Worm (Caenorhabditis elegans) whole organism, late embryonic: ENCODE data around the gene T01G6.1.

Source experiments
- C08G9.2 ChIP-seq: sonication (generic microtip); optimal IDR thresholded peaks from 2 replicates; lab custom pipeline; 2016; ENCODE audit warnings: mild to moderate bottlenecking, missing genetic modification characterization, moderate library complexity, missing compliant biosample characterization
- K02D7.2 ChIP-seq: sonication (generic microtip); optimal IDR thresholded peaks from 2 replicates; lab custom pipeline; 2017; ENCODE audit warnings: mild to moderate bottlenecking, missing genetic modification characterization, missing compliant biosample characterization
- K09A11.1 ChIP-seq: sonication (generic microtip); optimal IDR thresholded peaks from 2 replicates; lab custom pipeline; 2017; ENCODE audit warnings: antibody characterized with exemption, mild to moderate bottlenecking, missing genetic modification characterization, missing compliant biosample characterization; ENCODE audit not compliant: insufficient read depth
- T23F11.4 ChIP-seq: fragments of 200-800 bp; sonication (Bioruptor generic); optimal IDR thresholded peaks from 2 replicates; lab custom pipeline; 2018; ENCODE audit warnings: mild to moderate bottlenecking, missing genetic modification characterization, missing compliant biosample characterization
- Y22D7AL.16 ChIP-seq: sonication (generic microtip); optimal IDR thresholded peaks from 2 replicates; lab custom pipeline; 2016; ENCODE audit warnings: missing genetic modification characterization, missing compliant biosample characterization
- ceh-14 ChIP-seq: sonication (generic microtip); optimal IDR thresholded peaks from 2 replicates; lab custom pipeline; 2016; ENCODE audit warnings: missing genotype, missing genetic modification characterization, missing compliant biosample characterization
- ceh-24 ChIP-seq: sonication (generic microtip); optimal IDR thresholded peaks from 2 replicates; lab custom pipeline; 2016; ENCODE audit warnings: mild to moderate bottlenecking, missing genetic modification characterization, missing compliant biosample characterization
- ceh-34 ChIP-seq: sonication (generic microtip); optimal IDR thresholded peaks from 2 replicates; lab custom pipeline; 2016; ENCODE audit warnings: mild to moderate bottlenecking, missing genetic modification characterization, missing compliant biosample characterization
- ceh-48 ChIP-seq: sonication (generic microtip); optimal IDR thresholded peaks from 2 replicates; lab custom pipeline; 2016; ENCODE audit warnings: missing genetic modification characterization, inconsistent platforms, missing compliant biosample characterization
- ceh-9 ChIP-seq: sonication (generic microtip); optimal IDR thresholded peaks from 2 replicates; lab custom pipeline; 2016; ENCODE audit warnings: mild to moderate bottlenecking, missing genetic modification characterization, inconsistent platforms, missing compliant biosample characterization
- che-1 ChIP-seq: sonication (generic microtip); optimal IDR thresholded peaks from 2 replicates; lab custom pipeline; 2016; ENCODE audit warnings: mild to moderate bottlenecking, missing genetic modification characterization, missing compliant biosample characterization
- dve-1 ChIP-seq: sonication (generic microtip); optimal IDR thresholded peaks from 2 replicates; lab custom pipeline; 2017; ENCODE audit warnings: antibody characterized with exemption, mild to moderate bottlenecking, missing genetic modification characterization, missing compliant biosample characterization
- elt-2 ChIP-seq: sonication (generic microtip); optimal IDR thresholded peaks from 2 replicates; lab custom pipeline; 2016; ENCODE audit warnings: missing genetic modification reagents, missing genetic modification characterization, missing compliant biosample characterization
- elt-4 ChIP-seq: sonication (generic microtip); optimal IDR thresholded peaks from 2 replicates; lab custom pipeline; 2016; ENCODE audit warnings: missing genetic modification characterization, missing compliant biosample characterization
- ets-4 ChIP-seq: sonication (generic microtip); optimal IDR thresholded peaks from 2 replicates; lab custom pipeline; 2016; ENCODE audit warnings: missing genetic modification characterization, missing compliant biosample characterization
- eyg-1 ChIP-seq: sonication (generic microtip); optimal IDR thresholded peaks from 2 replicates; lab custom pipeline; 2016; ENCODE audit warnings: missing genotype, missing genetic modification characterization, missing compliant biosample characterization
- fax-1 ChIP-seq: sonication (generic microtip); optimal IDR thresholded peaks from 2 replicates; lab custom pipeline; 2016; ENCODE audit warnings: missing genotype, missing genetic modification characterization, missing compliant biosample characterization
- fkh-10 ChIP-seq: fragments of 150-350 bp; optimal IDR thresholded peaks from 2 replicates; lab custom pipeline; 2014; ENCODE audit warnings: missing biosample characterization, missing genetic modification reagents, missing genetic modification characterization
- fkh-6 ChIP-seq: sonication (generic microtip); optimal IDR thresholded peaks from 2 replicates; lab custom pipeline; 2016; ENCODE audit warnings: missing genetic modification characterization, missing compliant biosample characterization
- hlh-30 ChIP-seq: sonication (generic microtip); optimal IDR thresholded peaks from 2 replicates; lab custom pipeline; 2017; ENCODE audit warnings: antibody characterized with exemption, missing genetic modification characterization, missing compliant biosample characterization; ENCODE audit not compliant: insufficient read depth
- hlh-6 ChIP-seq: sonication (generic microtip); optimal IDR thresholded peaks from 2 replicates; lab custom pipeline; 2016; ENCODE audit warnings: missing genotype, missing genetic modification characterization, missing compliant biosample characterization
- nfya-1 ChIP-seq: sonication (generic microtip); optimal IDR thresholded peaks from 2 replicates; lab custom pipeline; 2017; ENCODE audit warnings: missing genetic modification characterization, mild to moderate bottlenecking, missing compliant biosample characterization, antibody characterized with exemption, moderate library complexity
- nhr-11 ChIP-seq: fragments of 150-350 bp; optimal IDR thresholded peaks from 2 replicates; lab custom pipeline; 2014; ENCODE audit warnings: missing biosample characterization, missing genetic modification characterization
- odd-2 ChIP-seq: sonication (generic microtip); optimal IDR thresholded peaks from 2 replicates; lab custom pipeline; 2017; ENCODE audit warnings: antibody characterized with exemption, mild to moderate bottlenecking, missing genetic modification characterization, missing compliant biosample characterization
- pag-3 ChIP-seq: sonication (generic microtip); optimal IDR thresholded peaks from 2 replicates; lab custom pipeline; 2016; ENCODE audit warnings: missing compliant biosample characterization, missing genetic modification characterization, borderline replicate concordance
- pax-1 ChIP-seq: fragments of 150-350 bp; optimal IDR thresholded peaks from 2 replicates; lab custom pipeline; 2014; ENCODE audit warnings: missing biosample characterization, missing genetic modification characterization
- pha-2 ChIP-seq: sonication (generic microtip); optimal IDR thresholded peaks from 2 replicates; lab custom pipeline; 2017; ENCODE audit warnings: mild to moderate bottlenecking, missing genetic modification characterization, missing compliant biosample characterization
- pha-4 ChIP-seq: fragments of 150-350 bp; optimal IDR thresholded peaks from 2 replicates; lab custom pipeline; 2018; ENCODE audit warnings: missing biosample characterization, missing genetic modification reagents, missing genetic modification characterization
- pqm-1 ChIP-seq: sonication (generic microtip); optimal IDR thresholded peaks from 2 replicates; lab custom pipeline; 2016; ENCODE audit warnings: missing genetic modification characterization, missing compliant biosample characterization
- pros-1 ChIP-seq: fragments of 150-350 bp; optimal IDR thresholded peaks from 2 replicates; lab custom pipeline; 2014; ENCODE audit warnings: missing biosample characterization, missing genetic modification reagents, missing genetic modification characterization
- rnt-1 ChIP-seq: sonication (generic microtip); optimal IDR thresholded peaks from 2 replicates; lab custom pipeline; 2016; ENCODE audit warnings: missing genetic modification characterization, missing compliant biosample characterization
- sdc-2 ChIP-seq: sonication (generic microtip); optimal IDR thresholded peaks from 2 replicates; lab custom pipeline; 2016; ENCODE audit warnings: missing genotype, missing genetic modification characterization, missing compliant biosample characterization
- tbx-2 ChIP-seq: sonication (generic microtip); optimal IDR thresholded peaks from 2 replicates; lab custom pipeline; 2016; ENCODE audit warnings: missing genetic modification characterization, missing compliant biosample characterization
- unc-55 ChIP-seq: sonication (generic microtip); optimal IDR thresholded peaks from 2 replicates; lab custom pipeline; 2017; ENCODE audit warnings: missing biosample characterization, missing genetic modification reagents, missing genetic modification characterization
- unc-86 ChIP-seq: sonication (generic microtip); optimal IDR thresholded peaks from 2 replicates; lab custom pipeline; 2016; ENCODE audit warnings: missing genetic modification characterization, missing compliant biosample characterization
- zip-5 ChIP-seq: sonication (generic microtip); optimal IDR thresholded peaks from 2 replicates; lab custom pipeline; 2016; ENCODE audit warnings: missing genetic modification characterization, missing compliant biosample characterization

Gene T01G6.1

ce11 chrV:477664-478212, 19.8 kb upstream of the T01G6.1 start, which contains the start of gene nhr-55:
Gene nhr-55, plus strand, starts transcription at chrV:478162.
- no peak for TF ChIP-seq tbx-2 (tag; lab: Kevin White, UChicago)
- TF ChIP-seq odd-2 (tag; lab: Kevin White, UChicago), result no peak
- TF ChIP-seq ets-4 (tag; lab: Kevin White, UChicago), result no peak
- TF ChIP-seq pha-2 (tag; lab: Kevin White, UChicago), result no peak
- no peak for TF ChIP-seq pax-1 (tag; lab: Kevin White, UChicago)
- TF ChIP-seq unc-86, result no peak
- TF ChIP-seq fkh-10, result no peak
- TF ChIP-seq ceh-34 (tag; lab: Kevin White, UChicago), result no peak
- no peak for TF ChIP-seq hlh-6 (tag; lab: Kevin White, UChicago)
- TF ChIP-seq C08G9.2 (tag; lab: Kevin White, UChicago), result no peak
- TF ChIP-seq ceh-24 (tag; lab: Kevin White, UChicago), result no peak
- TF ChIP-seq pha-4 (tag; lab: Kevin White, UChicago), result no peak
- no peak for TF ChIP-seq hlh-30 (tag; lab: Kevin White, UChicago)
- no peak for TF ChIP-seq pqm-1 (tag; lab: Kevin White, UChicago)
- TF ChIP-seq, all 69 proteins: peak for 0

ce11 chrV:479046-479445, 18.5 kb upstream of the T01G6.1 start:
- no peak for TF ChIP-seq zip-5 (tag; lab: Kevin White, UChicago)
- no peak for TF ChIP-seq pag-3 (tag; lab: Kevin White, UChicago)
- TF ChIP-seq Y22D7AL.16 (tag; lab: Kevin White, UChicago), result no peak
- no peak for TF ChIP-seq K02D7.2 (tag; lab: Kevin White, UChicago)
- no peak for TF ChIP-seq elt-4 (tag; lab: Kevin White, UChicago)
- TF ChIP-seq pha-2 (tag; lab: Kevin White, UChicago), result no peak
- TF ChIP-seq che-1, result no peak
- TF ChIP-seq unc-86, result no peak
- no peak for TF ChIP-seq ceh-34 (tag; lab: Kevin White, UChicago)
- TF ChIP-seq ceh-48 (tag; lab: Kevin White, UChicago), result no peak
- no peak for TF ChIP-seq ceh-9 (tag; lab: Kevin White, UChicago)
- TF ChIP-seq ets-4 (tag; lab: Kevin White, UChicago), result no peak
- TF ChIP-seq K09A11.1 (tag; lab: Kevin White, UChicago), result no peak
- TF ChIP-seq fax-1 (tag; lab: Kevin White, UChicago), result no peak
- no peak for TF ChIP-seq pqm-1 (tag; lab: Kevin White, UChicago)
- TF ChIP-seq eyg-1 (tag; lab: Kevin White, UChicago), result no peak
- TF ChIP-seq nhr-11, result no peak
- TF ChIP-seq rnt-1 (tag; lab: Kevin White, UChicago), result no peak

DNA sequence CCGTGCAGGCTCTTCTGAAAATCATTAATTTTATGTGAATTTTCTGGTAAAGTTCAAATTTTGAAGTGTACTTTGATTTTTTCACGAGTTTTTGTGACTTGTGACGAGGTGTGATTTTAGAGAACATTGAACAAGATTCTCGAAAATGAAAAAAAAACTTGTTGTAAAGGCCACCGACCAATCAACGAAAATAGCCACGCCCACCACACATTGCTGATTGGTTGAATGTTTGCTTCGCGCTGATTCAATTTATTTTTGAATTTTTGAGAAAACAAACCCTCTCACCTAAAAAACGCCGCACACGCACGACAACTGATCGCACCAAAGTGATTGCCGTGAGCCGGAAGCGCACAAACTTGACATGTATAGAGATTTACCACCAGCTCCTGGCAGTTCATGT, 14.6 kb upstream of the T01G6.1 start:
- TF ChIP-seq pros-1 (tag; lab: Kevin White, UChicago) (no peak), nfya-1 (tag; lab: Kevin White, UChicago) (peak; percentile 34)

DNA sequence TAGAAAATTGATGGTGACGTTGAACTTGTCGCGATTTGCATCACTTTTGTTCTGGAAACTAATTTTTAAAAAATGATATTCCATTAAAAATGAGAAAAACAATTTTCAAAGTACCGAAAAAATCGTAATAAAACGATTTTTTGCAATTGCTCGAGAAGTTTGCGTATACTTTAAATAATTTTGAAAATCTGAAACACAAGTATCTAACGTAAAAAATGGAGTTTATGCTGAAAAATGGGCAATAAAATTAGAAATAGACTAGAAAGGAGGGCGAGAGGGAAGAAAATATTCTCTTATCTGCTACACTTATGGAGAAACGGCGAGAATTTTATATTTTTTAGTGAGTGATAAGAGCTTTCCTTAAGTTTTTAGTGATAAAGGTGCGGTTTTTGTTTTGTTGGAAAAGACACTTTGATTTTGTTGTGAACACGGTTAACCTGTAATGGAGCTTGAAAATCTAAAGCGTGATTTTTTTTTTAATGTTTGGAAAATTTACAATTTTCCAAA, 14.2 kb upstream of the T01G6.1 start, which contains the start of gene nhr-130:
nhr-130 (minus strand) TSS at position 51 of the 507 bp plus-strand sequence.
- TF ChIP-seq fkh-6, result no peak
- no peak for TF ChIP-seq unc-55 (GFP tag; lab: Kevin White, UChicago)
- peak; percentile 59 for TF ChIP-seq elt-2 (tag; lab: Kevin White, UChicago)

DNA sequence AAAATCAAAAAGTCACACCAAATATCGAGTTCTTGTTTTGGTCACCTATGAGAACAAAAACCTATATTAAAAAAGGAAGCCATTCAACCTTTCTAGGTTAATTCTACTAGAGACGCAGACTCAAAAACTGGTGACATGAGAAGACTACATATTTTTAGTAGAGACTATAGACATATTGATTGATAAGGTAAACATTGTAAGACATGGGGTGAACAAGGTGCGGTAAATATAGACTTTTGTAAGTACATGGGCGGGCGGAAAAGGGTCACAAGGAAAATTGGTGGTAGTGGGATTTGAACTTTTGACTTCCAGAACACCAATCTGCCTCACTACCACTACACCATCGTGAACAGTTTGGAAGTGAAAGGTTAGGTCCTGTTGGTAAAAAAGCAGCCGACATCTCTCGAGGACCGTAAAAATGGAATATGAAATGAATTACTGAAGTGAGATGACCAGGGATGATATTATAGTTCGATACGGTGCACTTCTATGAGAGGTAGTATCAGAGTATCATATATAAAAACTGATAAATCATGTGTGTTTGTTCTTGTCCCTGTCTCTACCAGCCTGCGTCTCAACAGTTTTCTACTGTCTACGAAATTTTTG, 13.1 kb upstream of the T01G6.1 start, which contains the start of gene nhr-212:
nhr-212 (plus strand) TSS at position 573 of the 606 bp plus-strand sequence.
- TF ChIP-seq sdc-2 (no peak), zip-5 (tag; lab: Kevin White, UChicago) (no peak), fkh-10 (no peak), dve-1 (tag; lab: Kevin White, UChicago) (no peak), che-1 (no peak), ceh-14 (tag; lab: Kevin White, UChicago) (no peak), T23F11.4 (GFP tag; lab: Kevin White, UChicago) (no peak), hlh-6 (tag; lab: Kevin White, UChicago) (no peak)
